Worm (Caenorhabditis elegans): Measurements from ENCODE around the gene T10B5.8.

DNA sequence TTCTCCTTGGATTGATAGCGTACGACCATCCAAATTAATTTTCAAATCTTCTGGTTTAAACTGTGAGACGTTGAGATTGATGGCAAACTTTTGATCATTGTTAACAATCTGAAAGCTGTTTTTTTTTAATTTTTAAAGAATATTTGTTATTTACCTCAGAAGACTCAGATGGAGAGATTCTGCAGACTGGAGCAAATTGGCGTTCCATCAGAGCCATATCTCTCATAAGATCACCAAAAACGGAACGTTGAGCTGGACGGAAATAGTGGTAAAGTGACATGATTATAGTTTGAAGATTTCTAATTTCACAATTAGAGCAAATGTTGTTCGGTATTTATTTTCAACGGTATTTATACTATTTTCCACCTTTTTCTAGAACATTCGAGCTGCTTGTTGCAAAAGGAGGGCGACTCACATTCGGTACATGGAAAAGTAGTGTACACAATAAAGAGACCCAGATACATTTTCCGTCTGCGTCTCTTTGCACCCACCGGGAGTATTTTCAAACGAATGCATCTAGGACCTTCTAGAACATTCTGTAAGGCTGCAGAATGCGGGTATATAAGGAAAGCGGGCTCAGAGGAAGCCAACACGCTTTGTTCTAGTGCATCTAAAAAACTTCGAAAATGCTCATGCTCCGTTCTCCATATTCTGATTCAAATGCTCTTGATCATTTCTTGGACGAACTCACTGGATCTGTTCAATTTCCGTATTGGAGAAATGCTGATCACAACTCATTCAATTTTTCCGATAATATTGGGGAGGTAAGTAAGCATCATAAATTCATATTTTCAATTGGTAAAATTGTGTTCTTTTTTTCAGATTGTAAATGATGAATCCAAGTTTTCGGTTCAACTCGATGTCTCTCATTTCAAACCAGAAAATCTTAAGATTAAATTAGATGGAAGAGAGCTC, 36.9 kb upstream of the T10B5.8 start, which contains the start of the genes hsp-16.2 and hsp-16.41:
- TF ChIP-seq lsy-2 (tag; optimal IDR thresholded peaks at IDR 0.05) (peak in 1 of 2 experiments; percentile 77), nhr-76 (tag; optimal IDR thresholded peaks at IDR 0.05) (no peak), skn-1 (tag; optimal IDR thresholded peaks at IDR 0.05) (no peak), ceh-44 (GFP tag; IDR thresholded peaks at IDR 0.05) (no peak), lin-13 (GFP tag; optimal IDR thresholded peaks at IDR 0.05) (no peak), tag-97 (GFP tag; IDR thresholded peaks at IDR 0.05) (no peak), cey-2 (tag; optimal IDR thresholded peaks at IDR 0.05; ENCODE audit: borderline replicate concordance, insufficient read depth) (no peak), mxl-3 (GFP tag; optimal IDR thresholded peaks at IDR 0.05) (peak; percentile 46), lin-39 (tag; optimal IDR thresholded peaks at IDR 0.05) (no peak), ztf-11 (tag; optimal IDR thresholded peaks at IDR 0.05) (no peak), unc-62 (GFP tag; optimal IDR thresholded peaks at IDR 0.05 in 1 of 2) (peak in 1 of 2 experiments; percentile 29), unc-62 (tag; optimal IDR thresholded peaks at IDR 0.05) (no peak), dmd-6 (GFP tag; IDR thresholded peaks at IDR 0.05) (no peak; the same call in 1 of the 2 replicates), Y5F2A.4 (GFP tag; optimal IDR thresholded peaks at IDR 0.05) (no peak), nhr-11 (tag; optimal IDR thresholded peaks at IDR 0.05) (no peak)
